Worm (Caenorhabditis elegans) whole organism, L3 larva: Measurements from ENCODE around the gene cyp-33D1.

Experiments used
- ZK546.5 ChIP-seq: sonication (generic microtip); optimal IDR thresholded peaks from 2 replicates; lab custom pipeline; 2017; ENCODE audit warnings: missing biosample characterization, missing genetic modification characterization
- aly-2 ChIP-seq: fragments of 150-350 bp; optimal IDR thresholded peaks from 2 replicates; lab custom pipeline; 2014; ENCODE audit warnings: missing biosample characterization, missing genetic modification characterization
- ceh-9 ChIP-seq: sonication (generic microtip); optimal IDR thresholded peaks from 2 replicates; lab custom pipeline; 2018; ENCODE audit warnings: missing biosample characterization, missing genetic modification characterization
- elt-2 ChIP-seq: sonication (generic microtip); optimal IDR thresholded peaks from 2 replicates; lab custom pipeline; 2016; ENCODE audit warnings: missing genetic modification reagents, mild to moderate bottlenecking, missing genetic modification characterization, missing compliant biosample characterization
- elt-3 ChIP-seq, 3 experiments: fragments of 150-350 bp in 1 of 3; sonication (generic microtip) in 2 of 3; optimal IDR thresholded peaks; 2 replicates in 2 of 3; 4 replicates in 1 of 3; lab custom pipeline; 2014 to 2017; ENCODE audit warnings: missing biosample characterization in 3 of 3, missing genetic modification characterization in 3 of 3
- lin-15B ChIP-seq: fragments of 150-350 bp; optimal IDR thresholded peaks from 2 replicates; lab custom pipeline; 2014; ENCODE audit warnings: missing biosample characterization, missing genetic modification characterization
- lsy-12 ChIP-seq: sonication (generic microtip); optimal IDR thresholded peaks from 2 replicates; lab custom pipeline; 2016; ENCODE audit warnings: mild to moderate bottlenecking, missing genetic modification characterization, missing compliant biosample characterization
- mdl-1 ChIP-seq: fragments of 150-350 bp; optimal IDR thresholded peaks from 2 replicates; lab custom pipeline; 2014; ENCODE audit warnings: missing biosample characterization, missing genetic modification characterization
- nfya-1 ChIP-seq: sonication (generic microtip); optimal IDR thresholded peaks from 2 replicates; lab custom pipeline; 2017; ENCODE audit warnings: missing genetic modification characterization, mild to moderate bottlenecking, missing compliant biosample characterization, antibody characterized with exemption, moderate library complexity; ENCODE audit not compliant: insufficient read depth
- nhr-12 ChIP-seq: fragments of 150-350 bp; optimal IDR thresholded peaks from 2 replicates; lab custom pipeline; 2014; ENCODE audit warnings: missing biosample characterization, missing genetic modification characterization
- nhr-23 ChIP-seq: fragments of 150-350 bp; optimal IDR thresholded peaks from 2 replicates; lab custom pipeline; 2014; ENCODE audit warnings: missing biosample characterization, missing genetic modification reagents, missing genetic modification characterization
- nhr-237 ChIP-seq: fragments of 150-350 bp; optimal IDR thresholded peaks from 2 replicates; lab custom pipeline; 2014; ENCODE audit warnings: missing biosample characterization, missing genetic modification characterization
- nhr-25 ChIP-seq: sonication (generic microtip); optimal IDR thresholded peaks from 2 replicates; lab custom pipeline; 2017; ENCODE audit warnings: missing biosample characterization, missing genetic modification characterization
- nhr-67 ChIP-seq: fragments of 150-350 bp; optimal IDR thresholded peaks from 2 replicates; lab custom pipeline; 2014; ENCODE audit warnings: missing biosample characterization, missing genetic modification characterization
- nhr-77 ChIP-seq: fragments of 150-350 bp; optimal IDR thresholded peaks from 2 replicates; lab custom pipeline; 2014; ENCODE audit warnings: missing biosample characterization, missing genetic modification characterization
- pha-4 ChIP-seq: fragments of 150-350 bp; optimal IDR thresholded peaks from 2 replicates; lab custom pipeline; 2014; ENCODE audit warnings: missing biosample characterization, missing genetic modification reagents, missing genetic modification characterization
- pqm-1 ChIP-seq: fragments of 150-350 bp; optimal IDR thresholded peaks from 2 replicates; lab custom pipeline; 2017; ENCODE audit warnings: missing biosample characterization, missing genetic modification characterization, inconsistent platforms
- sea-2 ChIP-seq: fragments of 150-350 bp; sonication (generic microtip); optimal IDR thresholded peaks from 4 replicates; lab custom pipeline; 2014; ENCODE audit warnings: missing biosample characterization, missing genetic modification reagents, missing genetic modification characterization
- snpc-4 ChIP-seq: fragments of 150-350 bp; optimal IDR thresholded peaks from 2 replicates; lab custom pipeline; 2014; ENCODE audit warnings: missing biosample characterization, missing genetic modification characterization
- unc-62 ChIP-seq: fragments of 150-350 bp; sonication (generic microtip); optimal IDR thresholded peaks from 4 replicates; lab custom pipeline; 2014; ENCODE audit warnings: missing biosample characterization, missing genetic modification reagents, missing genetic modification characterization
- ztf-11 ChIP-seq: fragments of 150-350 bp; optimal IDR thresholded peaks from 2 replicates; lab custom pipeline; 2014; ENCODE audit warnings: missing biosample characterization, missing genetic modification characterization

cyp-33D1 gene

ce11 chrV:16129116-16129515 is 46.5 kb downstream of the cyp-33D1 start:
- TF ChIP-seq pqm-1 (tag; lab: Kevin White, UChicago) (peak; percentile 74), lin-15B (tag; lab: Kevin White, UChicago) (no peak), elt-2 (peak; percentile 63), mdl-1 (tag; lab: Kevin White, UChicago) (no peak), nhr-67 (tag; lab: Kevin White, UChicago) (no peak), pha-4 (peak; percentile 49)

DNA sequence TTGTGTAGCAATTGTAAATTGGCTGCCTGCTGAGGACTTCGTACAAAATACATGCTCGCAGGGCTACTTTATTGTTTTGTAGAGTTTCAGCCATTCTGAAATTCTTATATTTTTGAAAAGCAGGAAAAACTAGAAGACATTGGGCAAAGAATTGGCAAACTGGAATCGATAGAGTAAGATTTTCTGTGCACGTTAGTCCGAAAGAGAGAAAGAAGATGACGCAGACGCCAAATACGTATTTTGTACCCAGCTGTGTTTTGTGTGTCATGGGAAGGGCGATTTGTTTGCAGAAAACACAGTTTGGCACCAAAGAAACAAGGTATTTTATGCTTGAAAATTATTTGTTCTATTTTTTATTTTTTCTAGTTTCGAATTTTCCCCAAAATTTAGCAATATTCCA is 48.3 kb downstream of the cyp-33D1 start, which contains the start of gene fbxa-143:
fbxa-143 (minus strand) TSS at position 101 of the 400 bp plus-strand sequence.
- TF ChIP-seq aly-2 = no peak

DNA sequence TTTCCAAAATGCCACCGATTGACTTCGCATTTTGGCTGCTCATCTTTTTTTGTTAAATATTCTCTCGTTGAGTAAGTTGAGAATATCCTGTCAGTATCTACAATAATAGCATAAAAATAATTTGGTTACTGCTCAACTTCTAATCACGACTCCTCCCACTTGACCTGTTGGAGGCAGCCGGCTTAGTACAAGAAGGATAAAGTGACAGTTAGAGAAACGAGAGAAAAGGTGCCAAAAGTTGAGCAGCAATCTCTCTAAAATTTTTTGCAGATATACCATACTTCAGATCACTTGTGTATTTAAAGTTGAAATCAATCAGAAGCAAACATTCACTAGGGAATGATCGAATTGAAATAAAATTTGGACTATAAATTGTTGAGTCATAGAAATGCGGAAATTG is 50.9 kb downstream of the cyp-33D1 start, which contains the start of gene nhr-111:
nhr-111 (minus strand) TSS at position 101 of the 400 bp plus-strand sequence.
- TF ChIP-seq sea-2 (no peak), nhr-25 (no peak), ZK546.5 (tag; lab: Kevin White, UChicago) (no peak), nhr-67 (tag; lab: Kevin White, UChicago) (no peak), nhr-77 (tag; lab: Kevin White, UChicago) (no peak), snpc-4 (tag; lab: Kevin White, UChicago) (no peak), lin-15B (tag; lab: Kevin White, UChicago) (no peak), ztf-11 (tag; lab: Kevin White, UChicago) (no peak), lsy-12 (no peak), unc-62 (GFP tag; lab: Kevin White, UChicago) (no peak), nhr-237 (tag; lab: Kevin White, UChicago) (no peak), ceh-9 (tag; lab: Kevin White, UChicago) (no peak), nhr-23 (no peak), nfya-1 (tag; lab: Kevin White, UChicago) (no peak), pqm-1 (tag; lab: Kevin White, UChicago) (no peak), elt-3 (tag; optimal IDR thresholded peaks at IDR 0.05; lab: Kevin White, UChicago) (no peak), nhr-12 (tag; lab: Kevin White, UChicago) (no peak)
